Fruit fly (Drosophila melanogaster): ENCODE data around the gene CG33493.

CG33493 gene

dm6 chr3L:10665433-10666150, 27.4 kb downstream of the CG33493 start (continued):
- TF ChIP-seq Stat92E (GFP tag; optimal IDR thresholded peaks at IDR 0.05): peak in 2 of 3 experiments; percentile 73 to 98
- TF ChIP-seq BEAF-32 (GFP tag; optimal IDR thresholded peaks at IDR 0.05): peak; percentile 21
- TF ChIP-seq ATbp (GFP tag; optimal IDR thresholded peaks at IDR 0.05): peak; percentile 96
- peak; percentile 90 for TF ChIP-seq CG12155 (GFP tag; optimal IDR thresholded peaks at IDR 0.05)
- peak; percentile 90 for TF ChIP-seq CG32772 (GFP tag; IDR thresholded peaks at IDR 0.05)
- peak; percentile 79 to 100 for TF ChIP-seq eve (GFP tag; optimal IDR thresholded peaks at IDR 0.05)
- peak; percentile 91 for TF ChIP-seq ewg (GFP tag; optimal IDR thresholded peaks at IDR 0.05)
- peak; percentile 66 for TF ChIP-seq CG10565 (GFP tag; optimal IDR thresholded peaks at IDR 0.05)
- TF ChIP-seq wek (GFP tag; optimal IDR thresholded peaks at IDR 0.05): peak; percentile 87
- peak; percentile 98 for TF ChIP-seq nerfin-1 (tag; optimal IDR thresholded peaks at IDR 0.05)
- TF ChIP-seq CG8290 (GFP tag; optimal IDR thresholded peaks at IDR 0.05): peak; percentile 94
- TF ChIP-seq CG8290 (tag; optimal IDR thresholded peaks at IDR 0.05): peak; percentile 85 to 96
- peak; percentile 97 for TF ChIP-seq Spps (tag; optimal IDR thresholded peaks at IDR 0.05)
- no peak; the same call in 1 of the 2 replicates for TF ChIP-seq Doc2 (GFP tag; IDR thresholded peaks at IDR 0.05)
- peak; percentile 88 for TF ChIP-seq CG2120 (GFP tag; optimal IDR thresholded peaks at IDR 0.05)
- TF ChIP-seq Max (GFP tag; optimal IDR thresholded peaks at IDR 0.05): peak; percentile 97
- TF ChIP-seq CG5245 (GFP tag; optimal IDR thresholded peaks at IDR 0.05): peak; percentile 88
- TF ChIP-seq MBD-R2 (GFP tag; IDR thresholded peaks at IDR 0.05): peak; percentile 66; the same call in 1 of the 2 replicates
- TF ChIP-seq B-H1 (GFP tag; IDR thresholded peaks at IDR 0.05): peak; percentile 89
- peak; percentile 97 for TF ChIP-seq CG11723 (GFP tag; optimal IDR thresholded peaks at IDR 0.05)
- TF ChIP-seq HmgZ (tag; optimal IDR thresholded peaks at IDR 0.05): peak; percentile 97
- peak; percentile 96 for TF ChIP-seq Lhr (GFP tag; optimal IDR thresholded peaks at IDR 0.05)
- TF ChIP-seq al (GFP tag; IDR thresholded peaks at IDR 0.05): peak; percentile 86
- peak; percentile 69 for TF ChIP-seq fu2 (GFP tag; optimal IDR thresholded peaks at IDR 0.05)
- peak in 1 of 2 experiments; percentile 96 for TF ChIP-seq Hr78 (GFP tag; optimal IDR thresholded peaks at IDR 0.05)
- TF ChIP-seq CG42726 (GFP tag; IDR thresholded peaks at IDR 0.05; ENCODE audit: partially characterized antibody): no peak
- peak; percentile 83 for TF ChIP-seq CG15479 (GFP tag; optimal IDR thresholded peaks at IDR 0.05)
- peak; percentile 57 for TF ChIP-seq GATAe (GFP tag; conservative IDR thresholded peaks at IDR 0.05)
- peak; percentile 89 for TF ChIP-seq jing (GFP tag; optimal IDR thresholded peaks at IDR 0.05)
- TF ChIP-seq CG9817 (tag; optimal IDR thresholded peaks at IDR 0.05): peak; percentile 93
- TF ChIP-seq CG30020 (tag; optimal IDR thresholded peaks at IDR 0.05): peak; percentile 90
- TF ChIP-seq CG7987 (GFP tag; optimal IDR thresholded peaks at IDR 0.05): peak; percentile 89
- peak; percentile 58 for TF ChIP-seq yki (optimal IDR thresholded peaks at IDR 0.05)
- peak; percentile 85 for TF ChIP-seq Taf1 (GFP tag; IDR thresholded peaks at IDR 0.05)
- peak; percentile 97 for TF ChIP-seq CG12219 (GFP tag; optimal IDR thresholded peaks at IDR 0.05)
- TF ChIP-seq CG18764 (GFP tag; optimal IDR thresholded peaks at IDR 0.05): peak; percentile 91
- TF ChIP-seq CG6175 (GFP tag; IDR thresholded peaks at IDR 0.05): peak; percentile 77; the same call in 2 of the 3 replicates
- TF ChIP-seq CG32532 (GFP tag; IDR thresholded peaks at IDR 0.05): peak; percentile 91
- peak; percentile 64 for TF ChIP-seq Antp (GFP tag; optimal IDR thresholded peaks at IDR 0.05)
- TF ChIP-seq tio (GFP tag; optimal IDR thresholded peaks at IDR 0.05): peak; percentile 97
- TF ChIP-seq run (tag; optimal IDR thresholded peaks at IDR 0.05): peak; percentile 98

Data from whole organism, embryonic.